Worm (Caenorhabditis elegans) whole organism, mixed stage, embryonic: ENCODE measurements around the gene F44E5.17.

Experiments used
- M03D4.4 ChIP-seq: sonication (generic microtip); optimal IDR thresholded peaks from 2 replicates; lab custom pipeline; 2017; ENCODE audit warnings: mild to moderate bottlenecking, missing genetic modification characterization, missing compliant biosample characterization
- bed-3 ChIP-seq: fragments of 200-800 bp; sonication (Bioruptor generic); optimal IDR thresholded peaks from 3 replicates; lab custom pipeline; 2018; ENCODE audit warnings: mild to moderate bottlenecking, missing genetic modification characterization, moderate library complexity, missing compliant biosample characterization
- blmp-1 ChIP-seq: fragments of 150-350 bp; optimal IDR thresholded peaks from 2 replicates; lab custom pipeline; 2014; ENCODE audit warnings: missing biosample characterization, missing genetic modification characterization
- ceh-39 ChIP-seq: fragments of 150-350 bp; optimal IDR thresholded peaks from 2 replicates; lab custom pipeline; 2014; ENCODE audit warnings: missing biosample characterization, missing genetic modification characterization
- ceh-43 ChIP-seq: fragments of 200-800 bp; sonication (Bioruptor generic); optimal IDR thresholded peaks from 2 replicates; lab custom pipeline; 2018; ENCODE audit warnings: mild to moderate bottlenecking, missing genetic modification characterization, moderate library complexity, missing compliant biosample characterization
- ceh-83 ChIP-seq: fragments of 200-800 bp; sonication (Bioruptor generic); optimal IDR thresholded peaks from 2 replicates; lab custom pipeline; 2018; ENCODE audit warnings: mild to moderate bottlenecking, missing genetic modification characterization, missing compliant biosample characterization
- ces-1 ChIP-seq: fragments of 150-350 bp; optimal IDR thresholded peaks from 2 replicates; lab custom pipeline; 2014; ENCODE audit warnings: missing biosample characterization, missing genetic modification reagents, missing genetic modification characterization
- cnd-1 ChIP-seq: fragments of 200-800 bp; sonication (Bioruptor generic); optimal IDR thresholded peaks from 2 replicates; lab custom pipeline; 2018; ENCODE audit warnings: mild to moderate bottlenecking, missing genetic modification characterization, missing compliant biosample characterization
- drap-1 ChIP-seq: fragments of 200-800 bp; sonication (Bioruptor generic); optimal IDR thresholded peaks from 3 replicates; lab custom pipeline; 2018; ENCODE audit warnings: mild to moderate bottlenecking, missing genetic modification characterization, missing compliant biosample characterization
- elt-1 ChIP-seq: sonication (generic microtip); optimal IDR thresholded peaks from 2 replicates; lab custom pipeline; 2017; ENCODE audit warnings: missing genetic modification characterization, mild to moderate bottlenecking, missing compliant biosample characterization, antibody characterized with exemption, moderate library complexity, borderline replicate concordance; ENCODE audit not compliant: insufficient read depth
- elt-3 ChIP-seq: fragments of 150-350 bp; optimal IDR thresholded peaks from 2 replicates; lab custom pipeline; 2014; ENCODE audit warnings: missing biosample characterization, missing genetic modification characterization
- flh-1 ChIP-seq: fragments of 200-800 bp; sonication (Bioruptor generic); optimal IDR thresholded peaks from 2 replicates; lab custom pipeline; 2018; ENCODE audit warnings: mild to moderate bottlenecking, missing genetic modification characterization, moderate library complexity, missing compliant biosample characterization
- ham-2 ChIP-seq: fragments of 200-800 bp; sonication (Bioruptor generic); optimal IDR thresholded peaks from 2 replicates; lab custom pipeline; 2018; ENCODE audit warnings: mild to moderate bottlenecking, missing genetic modification characterization, missing compliant biosample characterization
- hlh-1 ChIP-seq: fragments of 150-350 bp; optimal IDR thresholded peaks from 2 replicates; lab custom pipeline; 2014; ENCODE audit warnings: missing biosample characterization, missing genetic modification reagents, missing genetic modification characterization
- lin-13 ChIP-seq: fragments of 150-350 bp; optimal IDR thresholded peaks from 2 replicates; lab custom pipeline; 2014; ENCODE audit warnings: missing biosample characterization, missing genetic modification characterization
- lin-32 ChIP-seq: fragments of 200-800 bp; sonication (Bioruptor generic); optimal IDR thresholded peaks from 2 replicates; lab custom pipeline; 2018; ENCODE audit warnings: mild to moderate bottlenecking, missing genetic modification characterization, missing compliant biosample characterization
- lsy-2 ChIP-seq: fragments of 150-350 bp; optimal IDR thresholded peaks from 2 replicates; lab custom pipeline; 2014; ENCODE audit warnings: missing biosample characterization, missing genetic modification characterization
- mab-5 ChIP-seq: fragments of 150-350 bp; optimal IDR thresholded peaks from 2 replicates; lab custom pipeline; 2014; ENCODE audit warnings: missing biosample characterization, missing genetic modification characterization
- mep-1 ChIP-seq: fragments of 150-350 bp; optimal IDR thresholded peaks from 2 replicates; lab custom pipeline; 2017; ENCODE audit warnings: missing biosample characterization, missing genetic modification reagents, missing genetic modification characterization, inconsistent platforms
- mls-2 ChIP-seq: sonication (generic microtip); optimal IDR thresholded peaks from 2 replicates; lab custom pipeline; 2016; ENCODE audit warnings: mild to moderate bottlenecking, missing genetic modification characterization, moderate library complexity, missing compliant biosample characterization
- nhr-12 ChIP-seq: fragments of 150-350 bp; optimal IDR thresholded peaks from 2 replicates; lab custom pipeline; 2014; ENCODE audit warnings: missing biosample characterization, missing genetic modification characterization
- nhr-2 ChIP-seq: fragments of 150-350 bp; optimal IDR thresholded peaks from 2 replicates; lab custom pipeline; 2014; ENCODE audit warnings: missing biosample characterization, missing genetic modification characterization
- nhr-237 ChIP-seq: fragments of 150-350 bp; optimal IDR thresholded peaks from 2 replicates; lab custom pipeline; 2014; ENCODE audit warnings: missing biosample characterization, missing genetic modification characterization
- nhr-28 ChIP-seq: fragments of 150-350 bp; optimal IDR thresholded peaks from 2 replicates; lab custom pipeline; 2014; ENCODE audit warnings: missing biosample characterization, missing genetic modification characterization
- nhr-76 ChIP-seq: sonication (generic microtip); optimal IDR thresholded peaks from 2 replicates; lab custom pipeline; 2017; ENCODE audit warnings: missing biosample characterization, missing genetic modification characterization
- pha-4 ChIP-seq: fragments of 150-350 bp; optimal IDR thresholded peaks from 2 replicates; lab custom pipeline; 2018; ENCODE audit warnings: missing biosample characterization, missing genetic modification reagents, missing genetic modification characterization
- sem-2 ChIP-seq: fragments of 200-800 bp; sonication (Bioruptor generic); optimal IDR thresholded peaks from 2 replicates; lab custom pipeline; 2018; ENCODE audit warnings: mild to moderate bottlenecking, missing genetic modification characterization, missing compliant biosample characterization
- snpc-4 ChIP-seq: fragments of 150-350 bp; optimal IDR thresholded peaks from 2 replicates; lab custom pipeline; 2014; ENCODE audit warnings: missing biosample characterization, missing genetic modification characterization
- sptf-1 ChIP-seq: sonication (generic microtip); optimal IDR thresholded peaks from 2 replicates; lab custom pipeline; 2017; ENCODE audit warnings: mild to moderate bottlenecking, missing genetic modification characterization, moderate library complexity, missing compliant biosample characterization
- tbx-8 ChIP-seq: fragments of 200-800 bp; sonication (Bioruptor generic); optimal IDR thresholded peaks from 2 replicates; lab custom pipeline; 2018; ENCODE audit warnings: mild to moderate bottlenecking, missing genetic modification characterization, moderate library complexity, missing compliant biosample characterization
- unc-120 ChIP-seq: sonication (generic microtip); optimal IDR thresholded peaks from 2 replicates; lab custom pipeline; 2017; ENCODE audit warnings: missing genetic modification characterization, missing compliant biosample characterization; ENCODE audit not compliant: poor library complexity, severe bottlenecking
- unc-39 ChIP-seq: fragments of 150-350 bp; optimal IDR thresholded peaks from 2 replicates; lab custom pipeline; 2014; ENCODE audit warnings: missing biosample characterization, missing genetic modification characterization
- unc-62 ChIP-seq: fragments of 150-350 bp; optimal IDR thresholded peaks from 2 replicates; lab custom pipeline; 2014; ENCODE audit warnings: missing biosample characterization, missing genetic modification reagents, missing genetic modification characterization
- zip-8 ChIP-seq: fragments of 150-350 bp; optimal IDR thresholded peaks from 2 replicates; lab custom pipeline; 2014; ENCODE audit warnings: missing biosample characterization, missing genetic modification characterization
- ztf-11 ChIP-seq: fragments of 150-350 bp; optimal IDR thresholded peaks from 2 replicates; lab custom pipeline; 2014; ENCODE audit warnings: missing biosample characterization, missing genetic modification characterization

The F44E5.17 gene

DNA sequence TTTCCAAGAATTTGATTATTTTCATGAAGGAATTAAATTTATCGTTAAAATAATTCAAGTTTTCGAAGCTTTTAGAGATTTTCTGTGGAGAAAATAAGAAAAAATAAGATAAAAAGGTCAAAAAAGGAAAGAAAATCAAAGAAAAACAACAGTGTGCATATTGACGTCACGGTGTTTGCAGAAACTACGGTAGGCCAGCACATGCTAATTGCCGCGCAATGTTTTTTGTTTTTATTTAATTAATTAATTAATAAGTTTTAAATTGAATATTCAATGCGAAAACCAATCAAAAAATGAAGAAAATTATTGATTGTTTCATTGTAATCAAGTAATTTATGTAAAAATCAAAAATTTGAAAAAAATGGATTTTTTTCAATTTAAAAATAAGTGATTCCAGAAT, 505 bp downstream of the F44E5.17 start:
- TF ChIP-seq drap-1 (GFP tag; lab: Kevin White, UChicago) (no peak), mep-1 (tag; lab: Kevin White, UChicago) (peak; percentile 10), nhr-237 (tag; lab: Kevin White, UChicago) (no peak), ces-1 (GFP tag; lab: Kevin White, UChicago) (peak; percentile 59), ceh-43 (GFP tag; lab: Kevin White, UChicago) (peak; percentile 17), lin-13 (tag; lab: Kevin White, UChicago) (no peak), unc-120 (tag; lab: Kevin White, UChicago) (no peak), lsy-2 (tag; lab: Kevin White, UChicago) (peak; percentile 93)

DNA sequence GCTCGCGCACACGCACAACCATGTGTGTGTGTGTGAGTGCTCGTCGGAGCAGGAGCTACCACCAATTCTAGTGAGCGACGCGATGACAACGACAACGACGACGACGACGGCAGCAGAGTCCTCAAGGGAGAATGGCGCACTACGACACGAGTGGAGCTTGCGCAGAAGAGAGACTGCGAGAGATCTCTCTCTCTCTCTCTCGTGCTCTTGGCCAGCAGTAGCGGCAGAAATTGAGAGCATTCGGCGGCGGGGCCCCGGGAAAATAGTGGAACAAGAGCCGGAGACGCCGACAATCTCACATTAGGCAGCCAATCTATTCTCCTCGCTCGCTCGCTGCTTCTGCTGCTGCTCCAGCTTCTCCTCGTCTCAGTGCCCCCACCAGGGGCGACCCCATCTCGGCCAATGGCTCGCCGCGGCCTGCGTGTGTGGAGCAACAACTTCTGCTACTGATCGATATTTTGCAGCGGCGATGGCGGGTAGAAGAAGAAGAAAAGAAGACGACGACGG, 1.6 kb downstream of the F44E5.17 start:
- TF ChIP-seq ztf-11 (tag; lab: Kevin White, UChicago) = peak; percentile 17
- TF ChIP-seq nhr-237 (tag; lab: Kevin White, UChicago) = peak; percentile 33
- TF ChIP-seq bed-3 = peak; percentile 26
- no peak for TF ChIP-seq ham-2 (GFP tag; lab: Kevin White, UChicago)
- TF ChIP-seq lin-32 (GFP tag; lab: Kevin White, UChicago) = peak; percentile 27
- peak; percentile 36 for TF ChIP-seq unc-62 (GFP tag; lab: Kevin White, UChicago)
- peak; percentile 39 for TF ChIP-seq cnd-1 (tag; lab: Kevin White, UChicago)
- no peak for TF ChIP-seq nhr-76 (tag; lab: Kevin White, UChicago)
- TF ChIP-seq mab-5 = no peak
- peak; percentile 38 for TF ChIP-seq ces-1 (GFP tag; lab: Kevin White, UChicago)
- TF ChIP-seq drap-1 (GFP tag; lab: Kevin White, UChicago) = peak; percentile 22
- TF ChIP-seq nhr-2 (tag; lab: Kevin White, UChicago) = no peak
- no peak for TF ChIP-seq nhr-12
- no peak for TF ChIP-seq elt-3 (tag; lab: Kevin White, UChicago)
- no peak for TF ChIP-seq ceh-39 (tag; lab: Kevin White, UChicago)
- TF ChIP-seq sem-2 = no peak
- no peak for TF ChIP-seq lin-13 (tag; lab: Kevin White, UChicago)
- no peak for TF ChIP-seq nhr-28 (tag; lab: Kevin White, UChicago)
- TF ChIP-seq flh-1 = peak; percentile 51
- TF ChIP-seq blmp-1 (tag; lab: Kevin White, UChicago) = no peak
- peak; percentile 82 for TF ChIP-seq unc-120 (tag; lab: Kevin White, UChicago)
- no peak for TF ChIP-seq elt-1 (tag; lab: Kevin White, UChicago)
- TF ChIP-seq sptf-1 (tag; lab: Kevin White, UChicago) = peak; percentile 82
- TF ChIP-seq M03D4.4 (tag; lab: Kevin White, UChicago) = peak; percentile 43
- TF ChIP-seq pha-4 (tag; lab: Kevin White, UChicago) = no peak
- peak; percentile 64 for TF ChIP-seq ceh-83
- no peak for TF ChIP-seq mep-1 (tag; lab: Kevin White, UChicago)
- TF ChIP-seq unc-39 = no peak
- TF ChIP-seq ceh-43 (GFP tag; lab: Kevin White, UChicago) = no peak
- TF ChIP-seq hlh-1 (tag; lab: Kevin White, UChicago) = no peak
- TF ChIP-seq mls-2 (tag; lab: Kevin White, UChicago) = peak; percentile 74
- peak; percentile 23 for TF ChIP-seq lsy-2 (tag; lab: Kevin White, UChicago)
- no peak for TF ChIP-seq snpc-4 (tag; lab: Kevin White, UChicago)
- no peak for TF ChIP-seq zip-8
- no peak for TF ChIP-seq tbx-8 (GFP tag; lab: Kevin White, UChicago)

DNA sequence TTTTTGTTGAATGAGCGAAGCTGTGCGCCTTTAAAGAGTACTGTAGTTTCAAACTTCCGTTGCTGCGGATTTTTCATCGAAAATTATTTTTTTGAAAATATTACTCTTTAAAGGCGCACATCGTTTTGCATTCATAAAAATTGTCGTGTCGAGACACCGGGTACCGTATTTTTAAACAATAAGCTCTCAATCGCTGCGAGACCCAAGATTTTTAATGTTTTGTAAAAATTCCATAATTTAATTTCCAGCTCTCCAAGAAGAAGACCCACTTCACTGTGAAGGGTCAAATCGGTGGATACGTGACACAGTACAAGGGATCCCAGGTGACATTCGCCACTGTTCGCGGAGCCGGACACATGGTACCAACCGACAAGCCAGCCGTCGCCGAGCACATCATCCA, 6.1 kb downstream of the F44E5.17 start:
- TF ChIP-seq ces-1 (GFP tag; lab: Kevin White, UChicago) = peak; percentile 11
- TF ChIP-seq ztf-11 (tag; lab: Kevin White, UChicago) = no peak

DNA sequence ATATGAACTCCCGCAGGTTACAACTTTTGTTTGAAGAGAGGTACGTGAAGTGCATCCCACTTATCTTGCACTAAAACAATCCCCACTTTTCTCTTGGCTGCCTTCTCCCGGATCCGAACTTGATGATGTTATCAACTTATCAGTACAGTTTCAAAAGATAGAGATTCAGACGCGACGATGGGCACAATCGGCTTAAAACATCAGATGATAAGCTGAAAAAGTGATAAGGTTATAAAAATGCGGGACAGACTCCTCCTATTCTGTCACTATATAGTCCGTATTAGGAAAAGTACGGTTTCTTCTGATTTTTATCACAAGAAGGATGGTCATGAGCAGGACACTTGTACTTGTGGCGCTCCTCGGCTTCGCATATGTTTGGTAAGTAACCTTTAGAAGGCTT, 9.2 kb downstream of the F44E5.17 start, which contains the start of gene ctsa-1.2:
Gene ctsa-1.2 (plus strand): TSS at position 160 of the 400 bp plus-strand sequence.
- no peak for TF ChIP-seq nhr-2 (tag; lab: Kevin White, UChicago)
- no peak for TF ChIP-seq elt-3 (tag; lab: Kevin White, UChicago)
- TF ChIP-seq unc-120 (tag; lab: Kevin White, UChicago) = no peak
- no peak for TF ChIP-seq hlh-1 (tag; lab: Kevin White, UChicago)
- TF ChIP-seq bed-3 = no peak
- TF ChIP-seq sem-2 = no peak
